Worm (Caenorhabditis elegans): Measurements from ENCODE around the gene F58H1.8.

The F58H1.8 gene

DNA sequence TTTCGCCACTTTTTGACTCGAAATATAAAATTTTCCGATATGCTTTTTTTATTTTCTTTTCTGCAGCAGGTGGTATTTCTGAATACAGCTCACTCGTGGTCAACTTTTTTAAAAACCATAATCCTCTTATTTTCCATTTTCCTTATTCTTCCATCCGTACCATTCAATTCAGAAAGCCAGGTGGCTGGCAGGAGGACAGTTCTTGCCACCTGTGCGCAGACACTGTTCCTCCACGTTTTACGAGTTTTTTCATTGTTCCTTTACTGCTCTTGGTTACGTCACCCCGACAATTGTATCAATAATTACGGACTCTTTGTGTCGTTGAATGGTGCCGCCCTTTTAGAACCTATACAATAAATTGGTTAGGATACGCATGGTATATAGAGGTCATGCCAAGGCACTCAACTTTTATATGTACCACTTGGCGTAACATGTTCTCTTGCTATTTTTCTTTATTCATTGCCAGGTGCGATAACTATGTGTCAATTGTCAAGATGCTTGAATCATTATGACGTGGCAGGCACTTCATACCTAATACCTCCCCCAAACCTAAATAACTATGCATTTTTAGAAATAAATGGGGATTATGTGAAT, 18.0 kb downstream of the F58H1.8 start:
- TF ChIP-seq gei-8 (GFP tag; optimal IDR thresholded peaks at IDR 0.05) (no peak), nhr-11 (tag; optimal IDR thresholded peaks at IDR 0.05) (no peak), nhr-42 (GFP tag; IDR thresholded peaks at IDR 0.05) (no peak), nhr-25 (tag; optimal IDR thresholded peaks at IDR 0.05; ENCODE audit: borderline replicate concordance, insufficient read depth) (no peak), aha-1 (tag) (no peak), ceh-28 (tag; optimal IDR thresholded peaks at IDR 0.05) (no peak), mdl-1 (tag; optimal IDR thresholded peaks at IDR 0.05) (no peak), lin-38 (GFP tag; IDR thresholded peaks at IDR 0.05) (no peak), pha-4 (GFP tag; IDR thresholded peaks at IDR 0.05) (no peak), pha-4 (tag; optimal IDR thresholded peaks at IDR 0.05) (no peak), mxl-2 (GFP tag; conservative IDR thresholded peaks at IDR 0.05) (no peak), ceh-20 (GFP tag; IDR thresholded peaks at IDR 0.05) (no peak), ZK546.5 (tag; optimal IDR thresholded peaks at IDR 0.05) (no peak), hlh-11 (tag; optimal IDR thresholded peaks at IDR 0.05) (no peak), sdz-12 (GFP tag; optimal IDR thresholded peaks at IDR 0.05) (no peak), ceh-32 (tag; optimal IDR thresholded peaks at IDR 0.05; ENCODE audit: poor library complexity) (no peak)

DNA sequence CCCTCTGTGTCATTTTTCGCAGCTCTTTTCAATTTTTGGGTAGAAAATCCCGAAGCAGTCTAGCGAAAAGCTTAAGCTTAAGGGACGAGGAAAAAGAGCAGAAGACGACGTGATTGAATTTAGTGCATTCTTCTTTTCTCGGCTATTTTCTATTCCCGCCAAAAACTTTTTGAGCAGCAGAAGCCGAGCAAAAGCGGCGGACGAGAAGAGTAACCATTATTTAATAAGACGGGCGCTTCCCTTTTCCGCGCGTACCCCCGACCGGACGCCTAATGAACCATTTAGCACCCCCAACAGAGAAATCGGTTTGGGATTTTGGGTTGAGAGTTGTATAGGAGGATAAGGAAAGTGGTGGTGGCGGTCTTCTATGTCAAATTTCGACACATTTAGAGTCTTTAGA, 18.7 kb downstream of the F58H1.8 start:
- TF ChIP-seq set-16 (GFP tag; IDR thresholded peaks at IDR 0.05) (no peak), nhr-77 (tag; optimal IDR thresholded peaks at IDR 0.05) (no peak), nhr-28 (tag; optimal IDR thresholded peaks at IDR 0.05) (no peak), Y105C5A.15 (GFP tag; IDR thresholded peaks at IDR 0.05) (no peak), fkh-10 (GFP tag; optimal IDR thresholded peaks at IDR 0.05) (peak; percentile 59), spr-3 (GFP tag; optimal IDR thresholded peaks at IDR 0.05) (no peak), T20F7.1 (GFP tag; optimal IDR thresholded peaks at IDR 0.05) (no peak), lin-15B (tag; optimal IDR thresholded peaks at IDR 0.05) (no peak), ces-1 (GFP tag; optimal IDR thresholded peaks at IDR 0.05) (peak; percentile 75), ctbp-1 (GFP tag; IDR thresholded peaks at IDR 0.05) (peak; percentile 78), aly-2 (tag; optimal IDR thresholded peaks at IDR 0.05) (no peak)

DNA sequence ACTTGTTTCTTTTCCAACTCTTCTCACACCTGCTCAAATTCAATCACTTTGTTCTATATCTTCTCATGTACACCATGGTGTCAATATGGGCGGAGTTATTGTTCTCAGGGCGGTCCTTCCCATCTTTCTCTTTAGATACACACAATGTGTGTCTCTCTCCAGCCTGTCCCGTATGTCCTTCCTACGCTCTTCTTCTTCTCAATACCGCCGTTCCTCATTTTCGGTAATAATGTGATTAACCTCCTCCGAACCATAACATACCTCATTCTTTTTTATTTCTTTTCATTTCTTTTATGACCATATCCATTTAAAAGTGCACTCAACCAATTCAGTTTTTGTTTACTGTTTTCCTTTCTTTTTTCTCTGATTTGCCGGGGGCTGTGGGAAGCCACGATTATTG, 20.7 kb downstream of the F58H1.8 start:
- TF ChIP-seq Y105C5A.15 (GFP tag; IDR thresholded peaks at IDR 0.05) (no peak), tra-1 (GFP tag; IDR thresholded peaks at IDR 0.05) (no peak), R02D3.7 (tag; optimal IDR thresholded peaks at IDR 0.05) (no peak), lsy-2 (tag; optimal IDR thresholded peaks at IDR 0.05) (no peak), sdz-12 (GFP tag; optimal IDR thresholded peaks at IDR 0.05) (no peak), nhr-42 (GFP tag; IDR thresholded peaks at IDR 0.05) (no peak), nhr-25 (tag; optimal IDR thresholded peaks at IDR 0.05; ENCODE audit: borderline replicate concordance, insufficient read depth) (no peak), unc-39 (tag; optimal IDR thresholded peaks at IDR 0.05) (no peak), hlh-30 (tag; optimal IDR thresholded peaks at IDR 0.05; ENCODE audit: insufficient read depth) (no peak), mxl-2 (GFP tag; conservative IDR thresholded peaks at IDR 0.05) (no peak)

DNA sequence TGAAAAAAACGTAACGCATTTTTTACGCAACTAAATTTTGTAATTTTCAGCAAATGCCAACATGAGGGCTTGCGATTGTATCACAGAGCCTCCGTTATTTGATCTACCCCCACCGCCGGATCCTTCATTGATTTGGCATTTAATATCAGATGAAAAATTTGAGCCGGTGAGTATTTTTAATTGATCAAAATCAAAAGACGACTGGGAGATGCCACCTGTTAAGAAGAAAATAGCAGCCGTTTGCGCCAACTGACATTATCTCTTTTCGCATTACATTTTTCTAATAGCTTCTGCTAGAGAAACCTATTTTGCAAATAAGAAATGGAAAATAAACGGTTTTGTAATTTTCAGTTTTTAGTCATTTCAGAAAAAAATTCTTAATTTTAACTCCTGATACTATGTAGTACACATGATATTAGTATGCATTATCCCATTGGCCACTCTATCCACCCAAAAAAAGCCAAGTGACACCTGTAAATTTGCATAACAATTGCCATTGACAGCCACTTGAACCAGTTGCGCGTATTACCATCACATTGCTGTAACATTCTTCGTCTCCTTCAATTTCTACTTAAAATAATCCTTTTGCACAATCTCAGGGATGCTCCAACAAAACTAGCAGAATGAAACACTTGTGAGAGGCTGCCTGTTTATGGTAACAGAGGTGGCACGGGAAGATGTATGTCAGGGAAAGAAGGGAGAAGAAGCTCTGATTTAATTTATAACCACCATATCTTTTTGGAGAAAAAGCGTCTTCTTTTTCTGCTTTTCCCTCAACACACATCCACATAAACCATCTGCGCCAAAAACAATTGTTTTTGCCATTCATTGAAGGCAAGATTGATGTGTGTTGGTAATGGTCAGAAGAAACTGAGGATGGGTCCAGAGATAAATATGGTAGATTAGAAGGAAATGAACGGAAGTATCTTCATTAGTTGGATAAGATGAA, 23.7 kb downstream of the F58H1.8 start, which contains the start of gene F58H1.5:
Gene F58H1.5 (plus strand): TSS at position 51 of the 949 bp plus-strand sequence.
- TF ChIP-seq daf-12 (tag; optimal IDR thresholded peaks at IDR 0.05) (no peak), nhr-28 (tag; optimal IDR thresholded peaks at IDR 0.05) (no peak), F49E8.2 (tag; optimal IDR thresholded peaks at IDR 0.05; ENCODE audit: borderline replicate concordance) (no peak), vab-7 (GFP tag; IDR thresholded peaks at IDR 0.05) (no peak), fkh-10 (GFP tag; optimal IDR thresholded peaks at IDR 0.05) (no peak), zip-2 (tag; optimal IDR thresholded peaks at IDR 0.05) (no peak), ceh-82 (tag; optimal IDR thresholded peaks at IDR 0.05) (no peak), tra-1 (GFP tag; IDR thresholded peaks at IDR 0.05) (no peak), pqm-1 (tag; optimal IDR thresholded peaks at IDR 0.05) (no peak), Y5F2A.4 (GFP tag; optimal IDR thresholded peaks at IDR 0.05) (no peak), sdz-12 (GFP tag; optimal IDR thresholded peaks at IDR 0.05) (no peak), madf-5 (GFP tag; IDR thresholded peaks at IDR 0.05) (no peak)
